Worm (Caenorhabditis elegans) whole organism, L3 larva: ENCODE measurements around the gene sec-23.

Experiments
- R02D3.7 ChIP-seq: fragments of 150-350 bp; optimal IDR thresholded peaks from 2 replicates; lab custom pipeline; 2014; ENCODE audit warnings: missing biosample characterization, missing genetic modification characterization
- ceh-82 ChIP-seq: fragments of 150-350 bp; optimal IDR thresholded peaks from 2 replicates; lab custom pipeline; 2014; ENCODE audit warnings: missing biosample characterization, missing genetic modification characterization
- lin-39 ChIP-seq: fragments of 150-350 bp; optimal IDR thresholded peaks from 2 replicates; lab custom pipeline; 2018; ENCODE audit warnings: missing biosample characterization, missing genetic modification reagents, missing genetic modification characterization
- mdl-1 ChIP-seq: fragments of 150-350 bp; optimal IDR thresholded peaks from 2 replicates; lab custom pipeline; 2014; ENCODE audit warnings: missing biosample characterization, missing genetic modification characterization
- nhr-12 ChIP-seq: fragments of 150-350 bp; optimal IDR thresholded peaks from 2 replicates; lab custom pipeline; 2014; ENCODE audit warnings: missing biosample characterization, missing genetic modification characterization
- nhr-237 ChIP-seq: fragments of 150-350 bp; optimal IDR thresholded peaks from 2 replicates; lab custom pipeline; 2014; ENCODE audit warnings: missing biosample characterization, missing genetic modification characterization
- nhr-76 ChIP-seq: fragments of 150-350 bp; sonication (generic microtip); optimal IDR thresholded peaks from 5 replicates; lab custom pipeline; 2014; ENCODE audit warnings: missing biosample characterization, missing genetic modification characterization
- nhr-77 ChIP-seq: fragments of 150-350 bp; optimal IDR thresholded peaks from 2 replicates; lab custom pipeline; 2014; ENCODE audit warnings: missing biosample characterization, missing genetic modification characterization
- unc-39 ChIP-seq: sonication (generic microtip); optimal IDR thresholded peaks from 4 replicates; lab custom pipeline; 2017; ENCODE audit warnings: missing biosample characterization, missing genetic modification characterization
- ztf-11 ChIP-seq: fragments of 150-350 bp; optimal IDR thresholded peaks from 2 replicates; lab custom pipeline; 2014; ENCODE audit warnings: missing biosample characterization, missing genetic modification characterization

DNA sequence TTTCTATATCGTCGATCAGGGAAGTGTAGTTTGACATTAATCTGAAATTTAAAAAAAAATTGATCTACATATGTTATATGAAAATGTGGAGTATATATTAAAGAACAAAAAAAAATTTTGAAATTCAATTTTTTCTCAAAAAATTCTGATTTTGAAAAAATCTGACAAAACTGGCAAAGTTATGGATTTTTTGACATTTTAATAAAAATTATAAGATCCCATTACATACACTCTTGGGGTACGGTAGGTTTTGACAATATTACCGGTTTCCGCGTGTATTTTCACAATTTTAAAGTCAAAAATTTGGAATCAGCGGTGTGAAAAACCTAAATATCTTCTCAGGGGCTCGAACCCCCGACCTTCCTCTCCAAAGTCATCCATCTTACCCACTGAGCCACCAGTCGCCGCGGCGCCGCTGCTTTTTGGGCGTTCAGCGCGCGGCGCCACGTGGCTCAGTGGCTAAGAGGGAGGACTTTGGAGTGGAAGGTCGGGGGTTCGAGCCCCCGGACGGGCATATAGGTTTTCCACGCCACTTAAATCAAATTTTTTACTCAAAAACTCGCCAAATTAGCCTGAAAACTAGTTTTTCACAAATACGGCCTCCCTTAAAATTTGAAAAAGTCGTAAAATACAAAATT lies 47.5 kb downstream of the sec-23 start, which contains the start of gene Y113G7A.14:
- TF ChIP-seq ceh-82, result no peak
- no peak for TF ChIP-seq unc-39 (tag; lab: Kevin White, UChicago)
- no peak for TF ChIP-seq nhr-12 (tag; lab: Kevin White, UChicago)
- TF ChIP-seq nhr-237, result no peak
- no peak for TF ChIP-seq R02D3.7 (tag; lab: Kevin White, UChicago)
- no peak for TF ChIP-seq nhr-77 (tag; lab: Kevin White, UChicago)
- no peak for TF ChIP-seq nhr-76 (tag; lab: Kevin White, UChicago)
- TF ChIP-seq lin-39, result no peak
- no peak for TF ChIP-seq ztf-11 (tag; lab: Kevin White, UChicago)
- no peak for TF ChIP-seq mdl-1 (tag; lab: Kevin White, UChicago)
